Fruit fly (Drosophila melanogaster) whole organism, embryonic: ENCODE data around the gene Pdcd4.

Experiments used
- ATbp ChIP-seq: fragments of 200-800 bp; sonication (Bioruptor generic); optimal IDR thresholded peaks from 2 replicates; lab custom pipeline; 2017; ENCODE audit warnings: missing biosample characterization, mild to moderate bottlenecking, missing genetic modification characterization, missing genetic modification reagents
- Abd-B ChIP-seq: fragments of 200-800 bp; sonication (Bioruptor generic); optimal IDR thresholded peaks from 2 replicates; lab custom pipeline; 2018; ENCODE audit warnings: missing biosample characterization, mild to moderate bottlenecking, missing genetic modification characterization, moderate library complexity
- Awh ChIP-seq: fragments of 200-800 bp; sonication (Bioruptor generic); IDR thresholded peaks from 2 replicates; pipeline ENCODE4, ENCODE4 v1.3.6; 2022; ENCODE audit warnings: missing biosample characterization, missing genetic modification characterization
- CG10209 ChIP-seq: fragments of 200-800 bp; sonication (Bioruptor generic); optimal IDR thresholded peaks from 3 replicates; lab custom pipeline; 2017; ENCODE audit warnings: missing biosample characterization, mild to moderate bottlenecking, missing genetic modification characterization, missing genetic modification reagents
- CG10267 ChIP-seq: fragments of 200-800 bp; sonication (Bioruptor generic); optimal IDR thresholded peaks from 2 replicates; lab custom pipeline; 2018; ENCODE audit warnings: missing biosample characterization, mild to moderate bottlenecking, missing genetic modification characterization, moderate library complexity
- CG13123 ChIP-seq: fragments of 200-800 bp; sonication (Bioruptor generic); optimal IDR thresholded peaks from 2 replicates; lab custom pipeline; 2016; ENCODE audit warnings: missing biosample characterization, missing genetic modification characterization
- CG14014 ChIP-seq: fragments of 200-800 bp; sonication (Bioruptor generic); IDR thresholded peaks from 2 replicates; pipeline ENCODE4 v1.3.6; 2022; ENCODE audit warnings: missing biosample characterization, missing genetic modification characterization
- CG14441 ChIP-seq: fragments of 200-800 bp; sonication (Bioruptor generic); IDR thresholded peaks from 2 replicates; pipeline ENCODE4 v1.3.6; 2022; ENCODE audit warnings: missing biosample characterization, missing genetic modification characterization
- CG14710 ChIP-seq: fragments of 200-800 bp; sonication (Bioruptor generic); optimal IDR thresholded peaks from 3 replicates; lab custom pipeline; 2019; ENCODE audit warnings: missing biosample characterization, mild to moderate bottlenecking, missing genetic modification characterization, moderate library complexity
- CG15696 ChIP-seq: fragments of 200-800 bp; sonication (Bioruptor generic); optimal IDR thresholded peaks from 2 replicates; lab custom pipeline; 2019; ENCODE audit warnings: missing biosample characterization, mild to moderate bottlenecking, missing genetic modification characterization, moderate library complexity
- CG1602 ChIP-seq: fragments of 200-800 bp; sonication (Bioruptor generic); optimal IDR thresholded peaks from 3 replicates; lab custom pipeline; 2016; ENCODE audit warnings: missing biosample characterization, missing genetic modification characterization
- CG1603 ChIP-seq: fragments of 200-800 bp; sonication (Bioruptor generic); optimal IDR thresholded peaks from 2 replicates; lab custom pipeline; 2019; ENCODE audit warnings: missing biosample characterization, mild to moderate bottlenecking, missing genetic modification characterization, moderate library complexity
- CG16815 ChIP-seq: fragments of 200-800 bp; sonication (Bioruptor generic); optimal IDR thresholded peaks from 3 replicates; lab custom pipeline; 2017; ENCODE audit warnings: missing biosample characterization, mild to moderate bottlenecking, missing genetic modification characterization
- CG17568 ChIP-seq: fragments of 200-800 bp; sonication (Bioruptor generic); optimal IDR thresholded peaks from 2 replicates; lab custom pipeline; 2018; ENCODE audit warnings: missing biosample characterization, mild to moderate bottlenecking, missing genetic modification characterization, moderate library complexity
- CG17802 ChIP-seq: fragments of 200-800 bp; sonication (Bioruptor generic); optimal IDR thresholded peaks from 2 replicates; lab custom pipeline; 2018; ENCODE audit warnings: missing biosample characterization, mild to moderate bottlenecking, missing genetic modification characterization, moderate library complexity
- CG2129 ChIP-seq: fragments of 200-800 bp; sonication (Bioruptor generic); IDR thresholded peaks from 2 replicates; pipeline ENCODE4 v1.3.6; 2022; ENCODE audit warnings: missing biosample characterization, missing genetic modification characterization; ENCODE audit not compliant: partially characterized antibody
- CG30403 ChIP-seq: fragments of 200-800 bp; sonication (Bioruptor generic); optimal IDR thresholded peaks from 3 replicates; lab custom pipeline; 2016; ENCODE audit warnings: missing biosample characterization, missing genetic modification characterization
- CG34376 ChIP-seq: fragments of 200-800 bp; sonication (Bioruptor generic); optimal IDR thresholded peaks from 2 replicates; lab custom pipeline; 2018; ENCODE audit warnings: missing biosample characterization, mild to moderate bottlenecking, missing genetic modification characterization
- CG5180 ChIP-seq: fragments of 200-800 bp; sonication (Bioruptor generic); optimal IDR thresholded peaks from 3 replicates; lab custom pipeline; 2017; ENCODE audit warnings: missing biosample characterization, missing genetic modification characterization, mild to moderate bottlenecking, moderate library complexity, missing genetic modification reagents
- CG6813 ChIP-seq: fragments of 200-800 bp; sonication (Bioruptor generic); optimal IDR thresholded peaks from 2 replicates; lab custom pipeline; 2017; ENCODE audit warnings: missing biosample characterization, missing genetic modification characterization, mild to moderate bottlenecking, moderate library complexity, missing genetic modification reagents
- CG7928 ChIP-seq: fragments of 200-800 bp; sonication (Bioruptor generic); optimal IDR thresholded peaks from 2 replicates; lab custom pipeline; 2017; ENCODE audit warnings: missing biosample characterization, mild to moderate bottlenecking, missing genetic modification characterization
- CG8290 ChIP-seq, 3 experiments: fragments of 200-800 bp; sonication (Bioruptor generic); optimal IDR thresholded peaks; 2 replicates each; lab custom pipeline; 2016 to 2019; ENCODE audit warnings: missing biosample characterization in 3 of 3, missing genetic modification characterization in 3 of 3, mild to moderate bottlenecking in 2 of 3, moderate library complexity in 1 of 3
- CG8388 ChIP-seq: fragments of 200-800 bp; sonication (Bioruptor generic); optimal IDR thresholded peaks from 2 replicates; lab custom pipeline; 2019; ENCODE audit warnings: missing biosample characterization, mild to moderate bottlenecking, missing genetic modification characterization, moderate library complexity
- Chrac-16 ChIP-seq: fragments of 200-800 bp; sonication (Bioruptor generic); optimal IDR thresholded peaks from 3 replicates; lab custom pipeline; 2016; ENCODE audit warnings: missing biosample characterization, missing genetic modification characterization
- Dll ChIP-seq: fragments of 200-800 bp; sonication (Bioruptor generic); IDR thresholded peaks from 4 replicates; pipeline ENCODE4 v1.3.6; 2022; ENCODE audit warnings: missing biosample characterization, missing genetic modification characterization; ENCODE audit not compliant: partially characterized antibody
- Fer1 ChIP-seq: fragments of 200-800 bp; sonication (Bioruptor generic); optimal IDR thresholded peaks from 2 replicates; lab custom pipeline; 2017; ENCODE audit warnings: missing biosample characterization, mild to moderate bottlenecking, missing genetic modification characterization
- GATAe ChIP-seq: fragments of 200-800 bp; sonication (Bioruptor generic); conservative IDR thresholded peaks from 2 replicates; pipeline ENCODE4 v1.3.6; 2022; ENCODE audit warnings: missing biosample characterization, missing genetic modification characterization
- Gsc ChIP-seq: fragments of 200-800 bp; sonication (Bioruptor generic); IDR thresholded peaks from 2 replicates; pipeline ENCODE4 v1.3.6; 2022; ENCODE audit warnings: missing biosample characterization, missing genetic modification characterization
- Myb ChIP-seq: fragments of 200-800 bp; sonication (Bioruptor generic); optimal IDR thresholded peaks from 2 replicates; lab custom pipeline; 2016; ENCODE audit warnings: missing biosample characterization, missing genetic modification characterization
- Oli ChIP-seq: fragments of 200-800 bp; sonication (Bioruptor generic); optimal IDR thresholded peaks from 2 replicates; lab custom pipeline; 2018; ENCODE audit warnings: missing biosample characterization, mild to moderate bottlenecking, missing genetic modification characterization, moderate library complexity
- Six4 ChIP-seq: fragments of 200-800 bp; sonication (Bioruptor generic); optimal IDR thresholded peaks from 2 replicates; lab custom pipeline; 2016; ENCODE audit warnings: missing biosample characterization, missing genetic modification characterization
- aop ChIP-seq: fragments of 200-800 bp; sonication (Bioruptor generic); IDR thresholded peaks from 2 replicates; pipeline ENCODE4 v1.3.6; 2022; ENCODE audit warnings: missing biosample characterization, missing genetic modification characterization
- ara ChIP-seq: fragments of 200-800 bp; sonication (Bioruptor generic); IDR thresholded peaks from 2 replicates; pipeline ENCODE4 v1.3.6; 2022; ENCODE audit warnings: missing biosample characterization, missing genetic modification characterization
- bab2 ChIP-seq: fragments of 200-800 bp; sonication (Bioruptor generic); optimal IDR thresholded peaks from 2 replicates; lab custom pipeline; 2016; ENCODE audit warnings: missing biosample characterization, missing genetic modification characterization
- dm ChIP-seq: fragments of 200-800 bp; sonication (Bioruptor generic); optimal IDR thresholded peaks from 3 replicates; lab custom pipeline; 2016; ENCODE audit warnings: missing biosample characterization, missing genetic modification characterization
- fd102C ChIP-seq: fragments of 200-800 bp; sonication (Bioruptor generic); optimal IDR thresholded peaks from 2 replicates; lab custom pipeline; 2018; ENCODE audit warnings: missing biosample characterization, mild to moderate bottlenecking, missing genetic modification characterization, moderate library complexity
- ftz-f1 ChIP-seq: fragments of 200-800 bp; sonication (Bioruptor generic); optimal IDR thresholded peaks from 2 replicates; lab custom pipeline; 2016; ENCODE audit warnings: missing biosample characterization, missing genetic modification characterization
- grn ChIP-seq: fragments of 200-800 bp; sonication (Bioruptor generic); optimal IDR thresholded peaks from 3 replicates; lab custom pipeline; 2017; ENCODE audit warnings: missing biosample characterization, missing genetic modification characterization
- h ChIP-seq: fragments of >200 bp; optimal IDR thresholded peaks from 2 replicates; lab custom pipeline; 2017
- her ChIP-seq: fragments of 200-800 bp; sonication (Bioruptor generic); optimal IDR thresholded peaks from 2 replicates; lab custom pipeline; 2016; ENCODE audit warnings: missing biosample characterization, missing genetic modification characterization
- hkb ChIP-seq, 2 experiments: fragments of 200-800 bp in 1 of 2; fragments of >200 bp in 1 of 2; sonication (Bioruptor generic) in 1 of 2; IDR thresholded peaks in 1 of 2; optimal IDR thresholded peaks in 1 of 2; 2 replicates each; pipeline versions ENCODE4 v1.3.6 to Lab custom; 2017 to 2022; ENCODE audit warnings: missing biosample characterization in 1 of 2, missing genetic modification characterization in 1 of 2
- jumu ChIP-seq: fragments of 200-800 bp; sonication (Bioruptor generic); optimal IDR thresholded peaks from 3 replicates; lab custom pipeline; 2016; ENCODE audit warnings: missing biosample characterization, missing genetic modification characterization
- pho ChIP-seq: fragments of 200-800 bp; sonication (Bioruptor generic); optimal IDR thresholded peaks from 2 replicates; lab custom pipeline; 2016; ENCODE audit warnings: missing biosample characterization, missing genetic modification characterization
- pros ChIP-seq: fragments of 200-800 bp; sonication (Bioruptor generic); optimal IDR thresholded peaks from 3 replicates; lab custom pipeline; 2019; ENCODE audit warnings: missing biosample characterization, mild to moderate bottlenecking, missing genetic modification characterization, moderate library complexity
- ro ChIP-seq: fragments of 200-800 bp; sonication (Bioruptor generic); IDR thresholded peaks from 2 replicates; pipeline ENCODE4 v1.3.6; 2022; ENCODE audit warnings: missing biosample characterization, missing genetic modification characterization
- sc ChIP-seq, 3 experiments: fragments of >200 bp in 2 of 3; fragments of 200-800 bp in 1 of 3; sonication (Bioruptor generic) in 1 of 3; optimal IDR thresholded peaks; 2 replicates in 2 of 3; 3 replicates in 1 of 3; lab custom pipeline; 2017; ENCODE audit warnings: mild to moderate bottlenecking in 1 of 3, missing biosample characterization in 1 of 3, missing genetic modification characterization in 1 of 3, missing genetic modification reagents in 1 of 3
- shn ChIP-seq: fragments of 200-800 bp; sonication (Bioruptor generic); optimal IDR thresholded peaks from 3 replicates; lab custom pipeline; 2016; ENCODE audit warnings: missing biosample characterization, missing genetic modification characterization
- tin ChIP-seq: fragments of 200-800 bp; sonication (Bioruptor generic); optimal IDR thresholded peaks from 3 replicates; lab custom pipeline; 2016; ENCODE audit warnings: missing biosample characterization, missing genetic modification characterization
- tx ChIP-seq: fragments of 200-800 bp; sonication (Bioruptor generic); optimal IDR thresholded peaks from 2 replicates; lab custom pipeline; 2016; ENCODE audit warnings: missing biosample characterization, missing genetic modification characterization
- vvl ChIP-seq: fragments of 200-800 bp; sonication (Bioruptor generic); IDR thresholded peaks from 2 replicates; pipeline ENCODE4 v1.3.6; 2022; ENCODE audit warnings: missing biosample characterization, missing genetic modification characterization

The Pdcd4 gene

dm6 chrX:13783534-13783949 is 28.3 kb upstream of the Pdcd4 start, which contains the start of gene inaE (continued):
- no peak for TF ChIP-seq CG14441
- TF ChIP-seq CG1603, result peak; percentile 54
- peak; percentile 88 for TF ChIP-seq CG14710
- TF ChIP-seq CG16815 (GFP tag; lab: Kevin White, UChicago), result no peak
- TF ChIP-seq Dll (GFP tag; lab: Robert Waterston, UW), result peak; percentile 54; the same call in 2 of the 4 replicates
- no peak for TF ChIP-seq shn (GFP tag; lab: Kevin White, UChicago)
- TF ChIP-seq tin (GFP tag; lab: Kevin White, UChicago), result no peak
- TF ChIP-seq CG1602 (GFP tag; lab: Kevin White, UChicago), result no peak
- TF ChIP-seq Myb (GFP tag; lab: Kevin White, UChicago), result peak; percentile 83
- no peak for TF ChIP-seq aop
- TF ChIP-seq Awh (GFP tag; lab: Robert Waterston, UW), result no peak
- no peak for TF ChIP-seq CG15696
- no peak for TF ChIP-seq CG30403
- no peak for TF ChIP-seq CG6813 (GFP tag; lab: Kevin White, UChicago)
- TF ChIP-seq dm (GFP tag; lab: Kevin White, UChicago), result no peak
- TF ChIP-seq CG17568 (GFP tag; lab: Kevin White, UChicago), result no peak
- peak; percentile 84 for TF ChIP-seq CG5180 (GFP tag; lab: Kevin White, UChicago)
- TF ChIP-seq vvl (GFP tag; lab: Robert Waterston, UW), result peak; percentile 60; the same call in 1 of the 2 replicates
- no peak for TF ChIP-seq CG13123
- 0 out of 2 replicates have a peak, but pooled peaks have one; percentile 15 for TF ChIP-seq CG14014 (GFP tag; lab: Robert Waterston, UW)
- TF ChIP-seq ftz-f1 (GFP tag; lab: Kevin White, UChicago), result peak; percentile 88
- no peak for TF ChIP-seq Gsc (GFP tag; lab: Robert Waterston, UW)
- TF ChIP-seq CG10267 (tag; lab: Kevin White, UChicago), result no peak
- TF ChIP-seq Chrac-16 (GFP tag; lab: Kevin White, UChicago), result no peak
- TF ChIP-seq CG10209 (GFP tag; lab: Kevin White, UChicago), result no peak
- TF ChIP-seq CG8290 (GFP tag; optimal IDR thresholded peaks at IDR 0.05; lab: Kevin White, UChicago), result no peak
- peak in 1 of 2 experiments; percentile 63 for TF ChIP-seq CG8290 (tag; optimal IDR thresholded peaks at IDR 0.05; lab: Kevin White, UChicago)
- TF ChIP-seq Fer1 (GFP tag; lab: Kevin White, UChicago), result peak; percentile 36
- peak; percentile 14 for TF ChIP-seq grn (GFP tag; lab: Kevin White, UChicago)
- no peak for TF ChIP-seq CG34376 (GFP tag; lab: Kevin White, UChicago)
- TF ChIP-seq tx (GFP tag; lab: Kevin White, UChicago), result no peak
- no peak for TF ChIP-seq jumu
- no peak for TF ChIP-seq ATbp (GFP tag; lab: Kevin White, UChicago)
- no peak for TF ChIP-seq Abd-B
- TF ChIP-seq GATAe (GFP tag; lab: Robert Waterston, UW), result no peak
- peak; percentile 50 for TF ChIP-seq CG17802 (tag; lab: Kevin White, UChicago)
- TF ChIP-seq Six4 (GFP tag; lab: Kevin White, UChicago), result no peak
- no peak for TF ChIP-seq ro
- no peak for TF ChIP-seq CG2129 (GFP tag; lab: Robert Waterston, UW)
- TF ChIP-seq CG7928 (GFP tag; lab: Kevin White, UChicago), result no peak
- TF ChIP-seq hkb (optimal IDR thresholded peaks at IDR 0.05; lab: Kevin White, UChicago), result no peak
- 0 out of 2 replicates have a peak, but pooled peaks have one; percentile 32 for TF ChIP-seq hkb (GFP tag; IDR thresholded peaks at IDR 0.05; lab: Robert Waterston, UW)
- no peak for TF ChIP-seq pho (GFP tag; lab: Kevin White, UChicago)
- TF ChIP-seq pros (GFP tag; lab: Kevin White, UChicago), result no peak
- no peak for TF ChIP-seq sc (optimal IDR thresholded peaks at IDR 0.05; lab: Kevin White, UChicago)
- TF ChIP-seq sc (GFP tag; optimal IDR thresholded peaks at IDR 0.05; lab: Kevin White, UChicago), result no peak
- TF ChIP-seq fd102C (GFP tag; lab: Kevin White, UChicago), result no peak
- peak; percentile 30; the same call in 1 of the 2 replicates for TF ChIP-seq ara (GFP tag; lab: Robert Waterston, UW)
- no peak for TF ChIP-seq CG8388 (GFP tag; lab: Kevin White, UChicago)
- TF ChIP-seq Oli (tag; lab: Kevin White, UChicago), result no peak
- no peak for TF ChIP-seq bab2 (GFP tag; lab: Kevin White, UChicago)
- no peak for TF ChIP-seq her
- no peak for TF ChIP-seq h
